Fruit fly (Drosophila melanogaster) whole organism, embryonic: Measurements from ENCODE around the gene CG5056.
A peak's percentile ranks its signal among the peaks of the same experiment; 100 is the strongest.

Experiments
- Bdp1 ChIP-seq: fragments of 200-800 bp; sonication (Bioruptor generic); optimal IDR thresholded peaks from 3 replicates; lab custom pipeline; 2016; ENCODE audit warnings: missing biosample characterization, missing genetic modification characterization
- Bgb ChIP-seq: fragments of 200-800 bp; sonication (Bioruptor generic); IDR thresholded peaks from 2 replicates; pipeline ENCODE4 v1.3.6; 2022; ENCODE audit warnings: missing biosample characterization, missing genetic modification characterization; ENCODE audit not compliant: partially characterized antibody
- CG10462 ChIP-seq: fragments of 200-800 bp; sonication (Bioruptor generic); optimal IDR thresholded peaks from 2 replicates; lab custom pipeline; 2016; ENCODE audit warnings: missing biosample characterization, missing genetic modification characterization
- CG13775 ChIP-seq: fragments of 200-800 bp; sonication (Bioruptor generic); optimal IDR thresholded peaks from 3 replicates; lab custom pipeline; 2017; ENCODE audit warnings: missing biosample characterization, mild to moderate bottlenecking, missing genetic modification characterization
- CG15696 ChIP-seq: fragments of 200-800 bp; sonication (Bioruptor generic); optimal IDR thresholded peaks from 2 replicates; lab custom pipeline; 2019; ENCODE audit warnings: missing biosample characterization, mild to moderate bottlenecking, missing genetic modification characterization, moderate library complexity
- CG1602 ChIP-seq: fragments of 200-800 bp; sonication (Bioruptor generic); optimal IDR thresholded peaks from 3 replicates; lab custom pipeline; 2016; ENCODE audit warnings: missing biosample characterization, missing genetic modification characterization
- CG16815 ChIP-seq: fragments of 200-800 bp; sonication (Bioruptor generic); optimal IDR thresholded peaks from 3 replicates; lab custom pipeline; 2017; ENCODE audit warnings: missing biosample characterization, mild to moderate bottlenecking, missing genetic modification characterization
- CG17186 ChIP-seq: fragments of 200-800 bp; sonication (Bioruptor generic); optimal IDR thresholded peaks from 3 replicates; lab custom pipeline; 2017; ENCODE audit warnings: missing biosample characterization, missing genetic modification reagents, missing genetic modification characterization
- CG2875 ChIP-seq: fragments of 200-800 bp; sonication (Bioruptor generic); optimal IDR thresholded peaks from 2 replicates; lab custom pipeline; 2017; ENCODE audit warnings: missing biosample characterization, mild to moderate bottlenecking, missing genetic modification characterization, missing genetic modification reagents
- CG31224 ChIP-seq: fragments of 200-800 bp; sonication (Bioruptor generic); IDR thresholded peaks from 2 replicates; pipeline ENCODE4 v1.3.6; 2022; ENCODE audit warnings: missing biosample characterization, missing genetic modification characterization
- CG31441 ChIP-seq: fragments of 200-800 bp; sonication (Bioruptor generic); IDR thresholded peaks from 2 replicates; pipeline ENCODE4 v1.3.6; 2022; ENCODE audit warnings: missing biosample characterization, missing genetic modification characterization
- CG34376 ChIP-seq: fragments of 200-800 bp; sonication (Bioruptor generic); optimal IDR thresholded peaks from 2 replicates; lab custom pipeline; 2018; ENCODE audit warnings: missing biosample characterization, mild to moderate bottlenecking, missing genetic modification characterization
- CG6683 ChIP-seq: fragments of 200-800 bp; sonication (Bioruptor generic); optimal IDR thresholded peaks from 2 replicates; lab custom pipeline; 2017; ENCODE audit warnings: missing biosample characterization, mild to moderate bottlenecking, missing genetic modification characterization, missing genetic modification reagents
- CG6813 ChIP-seq: fragments of 200-800 bp; sonication (Bioruptor generic); optimal IDR thresholded peaks from 2 replicates; lab custom pipeline; 2017; ENCODE audit warnings: missing biosample characterization, missing genetic modification characterization, mild to moderate bottlenecking, moderate library complexity, missing genetic modification reagents
- CG8924 ChIP-seq: fragments of 200-800 bp; optimal IDR thresholded peaks from 3 replicates; lab custom pipeline; 2019; ENCODE audit warnings: missing biosample characterization, mild to moderate bottlenecking, missing genetic modification characterization, moderate library complexity
- CG8944 ChIP-seq: fragments of 200-800 bp; sonication (Bioruptor generic); optimal IDR thresholded peaks from 3 replicates; lab custom pipeline; 2016; ENCODE audit warnings: missing biosample characterization, missing genetic modification characterization
- CG9817 ChIP-seq: fragments of 200-800 bp; sonication (Bioruptor generic); optimal IDR thresholded peaks from 2 replicates; lab custom pipeline; 2018; ENCODE audit warnings: missing biosample characterization, mild to moderate bottlenecking, missing genetic modification characterization, moderate library complexity
- Dip3 ChIP-seq: fragments of 200-800 bp; sonication (Bioruptor generic); optimal IDR thresholded peaks from 3 replicates; lab custom pipeline; 2016; ENCODE audit warnings: missing biosample characterization, missing genetic modification characterization
- Eip74EF ChIP-seq, 2 experiments: fragments of 200-800 bp in 1 of 2; fragments of >200 bp in 1 of 2; sonication (Bioruptor generic) in 1 of 2; optimal IDR thresholded peaks; 2 replicates each; lab custom pipeline; 2017 to 2019; ENCODE audit warnings: missing biosample characterization in 2 of 2, missing genetic modification characterization in 2 of 2, mild to moderate bottlenecking in 1 of 2, moderate library complexity in 1 of 2
- Ets97D ChIP-seq: fragments of 200-800 bp; sonication (Bioruptor generic); optimal IDR thresholded peaks from 3 replicates; lab custom pipeline; 2016; ENCODE audit warnings: missing biosample characterization, missing genetic modification characterization
- Fer2 ChIP-seq: fragments of 200-800 bp; sonication (Bioruptor generic); optimal IDR thresholded peaks from 2 replicates; lab custom pipeline; 2018; ENCODE audit warnings: missing biosample characterization, mild to moderate bottlenecking, missing genetic modification characterization, moderate library complexity
- HLH54F ChIP-seq: fragments of 200-800 bp; sonication (Bioruptor generic); optimal IDR thresholded peaks from 3 replicates; lab custom pipeline; 2016; ENCODE audit warnings: missing biosample characterization, missing genetic modification characterization
- HmgD ChIP-seq: fragments of 200-800 bp; sonication (Bioruptor generic); optimal IDR thresholded peaks from 3 replicates; lab custom pipeline; 2016; ENCODE audit warnings: missing biosample characterization, missing genetic modification characterization
- Max ChIP-seq: fragments of 200-800 bp; sonication (Bioruptor generic); optimal IDR thresholded peaks from 2 replicates; lab custom pipeline; 2016; ENCODE audit warnings: missing biosample characterization, mild to moderate bottlenecking, missing genetic modification characterization
- Pdp1 ChIP-seq, 2 experiments: fragments of 200-800 bp; sonication (Bioruptor generic); optimal IDR thresholded peaks; 3 replicates each; lab custom pipeline; 2016; ENCODE audit warnings: missing biosample characterization in 2 of 2, missing genetic modification characterization in 2 of 2, mild to moderate bottlenecking in 1 of 2, moderate library complexity in 1 of 2
- Ptx1 ChIP-seq: fragments of 200-800 bp; sonication (Bioruptor generic); IDR thresholded peaks from 2 replicates; pipeline ENCODE4 v1.3.6; 2022; ENCODE audit warnings: missing biosample characterization, missing genetic modification characterization
- Ravus ChIP-seq: fragments of 200-800 bp; sonication (Bioruptor generic); IDR thresholded peaks from 2 replicates; pipeline ENCODE4 v1.3.6; 2022; ENCODE audit warnings: missing biosample characterization, missing genetic modification characterization
- Scr ChIP-seq: fragments of 200-800 bp; sonication (Bioruptor generic); IDR thresholded peaks from 2 replicates; pipeline ENCODE4 v1.3.6; 2022; ENCODE audit warnings: missing biosample characterization, missing genetic modification characterization; ENCODE audit not compliant: partially characterized antibody
- Side ChIP-seq: fragments of 200-800 bp; sonication (Bioruptor generic); optimal IDR thresholded peaks from 2 replicates; lab custom pipeline; 2016; ENCODE audit warnings: missing biosample characterization, missing genetic modification characterization
- Sox102F ChIP-seq: fragments of 200-800 bp; sonication (Bioruptor generic); optimal IDR thresholded peaks from 2 replicates; lab custom pipeline; 2018; ENCODE audit warnings: missing biosample characterization, mild to moderate bottlenecking, missing genetic modification characterization, moderate library complexity
- Xbp1 ChIP-seq: fragments of 200-800 bp; sonication (Bioruptor generic); optimal IDR thresholded peaks from 3 replicates; lab custom pipeline; 2016; ENCODE audit warnings: missing biosample characterization, mild to moderate bottlenecking, missing genetic modification characterization
- ac ChIP-seq: fragments of 200-800 bp; sonication (Bioruptor generic); optimal IDR thresholded peaks from 3 replicates; lab custom pipeline; 2017; ENCODE audit warnings: missing biosample characterization, mild to moderate bottlenecking, missing genetic modification characterization
- amos ChIP-seq: fragments of 200-800 bp; sonication (Bioruptor generic); IDR thresholded peaks from 2 replicates; pipeline ENCODE4 v1.3.6; 2022; ENCODE audit warnings: missing biosample characterization, missing genetic modification characterization; ENCODE audit not compliant: partially characterized antibody
- cas ChIP-seq: fragments of 200-800 bp; sonication (Bioruptor generic); IDR thresholded peaks from 2 replicates; pipeline ENCODE4 v1.3.6; 2022; ENCODE audit warnings: missing biosample characterization, missing genetic modification characterization
- danr ChIP-seq: fragments of 200-800 bp; sonication (Bioruptor generic); IDR thresholded peaks from 2 replicates; pipeline ENCODE4 v1.3.6; 2022; ENCODE audit warnings: missing biosample characterization, missing genetic modification characterization
- dm ChIP-seq: fragments of 200-800 bp; sonication (Bioruptor generic); optimal IDR thresholded peaks from 3 replicates; lab custom pipeline; 2016; ENCODE audit warnings: missing biosample characterization, missing genetic modification characterization
- ems ChIP-seq: fragments of 200-800 bp; sonication (Bioruptor generic); optimal IDR thresholded peaks from 3 replicates; lab custom pipeline; 2016; ENCODE audit warnings: missing biosample characterization, missing genetic modification characterization
- gcm ChIP-seq: fragments of 200-800 bp; sonication (Bioruptor generic); optimal IDR thresholded peaks from 2 replicates; lab custom pipeline; 2019; ENCODE audit warnings: missing biosample characterization, mild to moderate bottlenecking, missing genetic modification characterization, moderate library complexity
- hkb ChIP-seq, 2 experiments: fragments of 200-800 bp in 1 of 2; fragments of >200 bp in 1 of 2; sonication (Bioruptor generic) in 1 of 2; IDR thresholded peaks in 1 of 2; optimal IDR thresholded peaks in 1 of 2; 2 replicates each; pipeline versions ENCODE4 v1.3.6 to Lab custom; 2017 to 2022; ENCODE audit warnings: missing biosample characterization in 1 of 2, missing genetic modification characterization in 1 of 2
- jing ChIP-seq: fragments of 200-800 bp; sonication (Bioruptor generic); optimal IDR thresholded peaks from 2 replicates; lab custom pipeline; 2018; ENCODE audit warnings: missing biosample characterization, mild to moderate bottlenecking, missing genetic modification characterization
- jumu ChIP-seq: fragments of 200-800 bp; sonication (Bioruptor generic); optimal IDR thresholded peaks from 3 replicates; lab custom pipeline; 2016; ENCODE audit warnings: missing biosample characterization, missing genetic modification characterization
- klu ChIP-seq: fragments of 200-800 bp; sonication (Bioruptor generic); IDR thresholded peaks from 2 replicates; pipeline ENCODE4 v1.3.6; 2022; ENCODE audit warnings: missing biosample characterization, missing genetic modification characterization
- pnt ChIP-seq: fragments of 200-800 bp; sonication (Bioruptor generic); optimal IDR thresholded peaks from 3 replicates; lab custom pipeline; 2016; ENCODE audit warnings: missing biosample characterization, missing genetic modification characterization
- slbo ChIP-seq: fragments of 200-800 bp; sonication (Bioruptor generic); IDR thresholded peaks from 2 replicates; pipeline ENCODE4 v1.3.6; 2022; ENCODE audit warnings: missing biosample characterization, missing genetic modification characterization
- sr ChIP-seq: fragments of 200-800 bp; sonication (Bioruptor generic); IDR thresholded peaks from 3 replicates; pipeline ENCODE4 v1.3.6; 2022; ENCODE audit warnings: missing biosample characterization, missing genetic modification characterization
- tio ChIP-seq: fragments of 200-800 bp; sonication (Bioruptor generic); optimal IDR thresholded peaks from 2 replicates; lab custom pipeline; 2017; ENCODE audit warnings: missing biosample characterization, missing genetic modification characterization, inconsistent platforms
- twi ChIP-seq: fragments of 200-800 bp; optimal IDR thresholded peaks from 2 replicates; lab custom pipeline; 2019; ENCODE audit warnings: missing biosample characterization, mild to moderate bottlenecking, missing genetic modification characterization, moderate library complexity
- wek ChIP-seq: fragments of 200-800 bp; sonication (Bioruptor generic); optimal IDR thresholded peaks from 3 replicates; lab custom pipeline; 2018; ENCODE audit warnings: missing biosample characterization, mild to moderate bottlenecking, missing genetic modification characterization, moderate library complexity

The CG5056 gene

dm6 chr2L:10413251-10414127, 47.0 kb downstream of the CG5056 start, which contains the start of the genes CG5355 and Klp31E (continued):
- no peak for TF ChIP-seq Sox102F (GFP tag; lab: Kevin White, UChicago)
- TF ChIP-seq jumu: peak; percentile 57
- TF ChIP-seq CG6683 (GFP tag; lab: Kevin White, UChicago): no peak
- TF ChIP-seq CG31224: peak; percentile 59
- TF ChIP-seq ems (GFP tag; lab: Kevin White, UChicago): peak; percentile 46
- TF ChIP-seq pnt (GFP tag; lab: Kevin White, UChicago): peak; percentile 5
- TF ChIP-seq amos (GFP tag; lab: Robert Waterston, UW): peak; percentile 68; the same call in 1 of the 2 replicates
- no peak for TF ChIP-seq CG17186 (GFP tag; lab: Kevin White, UChicago)
- peak; percentile 70 for TF ChIP-seq CG15696
- TF ChIP-seq twi: peak; percentile 69
- peak; percentile 76 for TF ChIP-seq CG8924 (tag; lab: Kevin White, UChicago)
- peak; percentile 74 for TF ChIP-seq CG9817 (tag; lab: Kevin White, UChicago)
- TF ChIP-seq Side (GFP tag; lab: Kevin White, UChicago): peak; percentile 42
- peak; percentile 17 for TF ChIP-seq Bdp1 (GFP tag; lab: Kevin White, UChicago)
- TF ChIP-seq CG31441 (GFP tag; lab: Robert Waterston, UW): no peak
- TF ChIP-seq CG1602 (GFP tag; lab: Kevin White, UChicago): peak; percentile 68
- TF ChIP-seq CG34376 (GFP tag; lab: Kevin White, UChicago): no peak
- peak; percentile 89 for TF ChIP-seq wek (GFP tag; lab: Kevin White, UChicago)
- peak; percentile 81 for TF ChIP-seq CG13775 (GFP tag; lab: Kevin White, UChicago)
- peak; percentile 45 for TF ChIP-seq gcm
- peak; percentile 49 for TF ChIP-seq HLH54F (GFP tag; lab: Kevin White, UChicago)
- TF ChIP-seq slbo (GFP tag; lab: Robert Waterston, UW): peak; percentile 81
- TF ChIP-seq Scr (GFP tag; lab: Robert Waterston, UW): peak; percentile 81
- no peak for TF ChIP-seq klu (GFP tag; lab: Robert Waterston, UW)
- peak; percentile 36 for TF ChIP-seq Fer2 (tag; lab: Kevin White, UChicago)
- peak; percentile 64 for TF ChIP-seq CG16815
- TF ChIP-seq CG6813: no peak
- TF ChIP-seq Eip74EF (GFP tag; optimal IDR thresholded peaks at IDR 0.05; lab: Kevin White, UChicago): no peak
- TF ChIP-seq tio: no peak
- peak; percentile 71 for TF ChIP-seq Ptx1 (GFP tag; lab: Robert Waterston, UW)
- peak; percentile 41 for TF ChIP-seq CG8944 (GFP tag; lab: Kevin White, UChicago)
- peak; percentile 46 for TF ChIP-seq Dip3 (GFP tag; lab: Kevin White, UChicago)
- no peak for TF ChIP-seq cas (GFP tag; lab: Robert Waterston, UW)
- TF ChIP-seq ac (GFP tag; lab: Kevin White, UChicago): peak; percentile 15
- TF ChIP-seq hkb (optimal IDR thresholded peaks at IDR 0.05; lab: Kevin White, UChicago): no peak
- 0 out of 2 replicates have a peak, but pooled peaks have one; percentile 24 for TF ChIP-seq hkb (GFP tag; IDR thresholded peaks at IDR 0.05; lab: Robert Waterston, UW)
- peak; percentile 28 for TF ChIP-seq Max
- TF ChIP-seq Ravus (GFP tag; lab: Robert Waterston, UW): no peak
- TF ChIP-seq Ets97D (GFP tag; lab: Kevin White, UChicago): peak; percentile 15
- TF ChIP-seq HmgD (GFP tag; lab: Kevin White, UChicago): peak; percentile 56
- no peak for TF ChIP-seq sr (GFP tag; lab: Robert Waterston, UW)
- TF ChIP-seq CG2875 (GFP tag; lab: Kevin White, UChicago): peak; percentile 12
- no peak for TF ChIP-seq jing (GFP tag; lab: Kevin White, UChicago)
- peak; percentile 63 for TF ChIP-seq Bgb (GFP tag; lab: Robert Waterston, UW)
- TF ChIP-seq danr: no peak
- peak in 1 of 2 experiments; percentile 62 for TF ChIP-seq Pdp1 (GFP tag; optimal IDR thresholded peaks at IDR 0.05; lab: Kevin White, UChicago)
- peak; percentile 18 for TF ChIP-seq dm (GFP tag; lab: Kevin White, UChicago)
- TF ChIP-seq CG10462 (GFP tag; lab: Kevin White, UChicago): peak; percentile 24
- TF ChIP-seq Xbp1 (GFP tag; lab: Kevin White, UChicago): peak; percentile 71
